Fruit fly (Drosophila melanogaster): ENCODE data around the gene Idh.

Idh gene

dm6 chr3L:8360643-8361110, at the start of gene Idh:
Gene Idh, minus strand, starts transcription at chr3L:8360906.
- no peak for TF ChIP-seq CTCF (optimal IDR thresholded peaks at IDR 0.05)
- TF ChIP-seq CG8478 (optimal IDR thresholded peaks at IDR 0.05), result no peak

dm6 chr3L:8405123-8405522, 44.4 kb upstream of the Idh start, which contains the start of the genes Tpt, mkg-p and CG13667:
Gene Tpt, minus strand, starts transcription at chr3L:8405277.
Gene mkg-p, minus strand, starts transcription at chr3L:8405277.
Gene CG13667, plus strand, starts transcription at chr3L:8405454.
- no peak for TF ChIP-seq CG8478 (optimal IDR thresholded peaks at IDR 0.05)
- TF ChIP-seq CTCF (optimal IDR thresholded peaks at IDR 0.05), result peak in 1 of 2 experiments; percentile 37

- TF ChIP-seq CG8478 (optimal IDR thresholded peaks at IDR 0.05) (no peak), CTCF (optimal IDR thresholded peaks at IDR 0.05) (no peak)
Observed at dm6 chr3L:8398763-8399445, 38.2 kb upstream of the Idh start.

- TF ChIP-seq CTCF (optimal IDR thresholded peaks at IDR 0.05) (no peak), CG8478 (optimal IDR thresholded peaks at IDR 0.05) (no peak)
Observed at dm6 chr3L:8396187-8396586, 35.5 kb upstream of the Idh start.

- TF ChIP-seq CG8478 (optimal IDR thresholded peaks at IDR 0.05) (no peak), CTCF (optimal IDR thresholded peaks at IDR 0.05) (no peak)
Observed at dm6 chr3L:8395630-8396168, 35.0 kb upstream of the Idh start, which contains the start of gene CG7120. Gene CG7120, plus strand, starts transcription at chr3L:8396000.

dm6 chr3L:8394944-8395343, 34.2 kb upstream of the Idh start:
- TF ChIP-seq CTCF (optimal IDR thresholded peaks at IDR 0.05) (peak in 1 of 2 experiments; percentile 64), CG8478 (optimal IDR thresholded peaks at IDR 0.05) (no peak)

- TF ChIP-seq CG8478 (optimal IDR thresholded peaks at IDR 0.05) (no peak), CTCF (optimal IDR thresholded peaks at IDR 0.05) (no peak)
Observed at dm6 chr3L:8394132-8394531, 33.4 kb upstream of the Idh start.

dm6 chr3L:8393549-8393948, 32.8 kb upstream of the Idh start, which contains the start of gene Jon66Cii:
Gene Jon66Cii, minus strand, starts transcription at chr3L:8393649.
- no peak for TF ChIP-seq CTCF (optimal IDR thresholded peaks at IDR 0.05)
- TF ChIP-seq CG8478 (optimal IDR thresholded peaks at IDR 0.05), result no peak

dm6 chr3L:8391240-8391639, 30.5 kb upstream of the Idh start, which contains the start of gene Jon66Ci:
Gene Jon66Ci, plus strand, starts transcription at chr3L:8391540.
- TF ChIP-seq CTCF (optimal IDR thresholded peaks at IDR 0.05) (no peak), CG8478 (optimal IDR thresholded peaks at IDR 0.05) (no peak)

dm6 chr3L:8385055-8385454, 24.3 kb upstream of the Idh start:
- TF ChIP-seq CTCF (optimal IDR thresholded peaks at IDR 0.05) (no peak), CG8478 (optimal IDR thresholded peaks at IDR 0.05) (no peak)

dm6 chr3L:8383968-8384367, 23.3 kb upstream of the Idh start:
- TF ChIP-seq CG8478 (optimal IDR thresholded peaks at IDR 0.05) (no peak), CTCF (optimal IDR thresholded peaks at IDR 0.05) (no peak)

dm6 chr3L:8379161-8379560, 18.5 kb upstream of the Idh start:
- TF ChIP-seq CG8478 (optimal IDR thresholded peaks at IDR 0.05) (no peak), CTCF (optimal IDR thresholded peaks at IDR 0.05) (no peak)

- TF ChIP-seq CG8478 (optimal IDR thresholded peaks at IDR 0.05), result no peak
- no peak for TF ChIP-seq CTCF (optimal IDR thresholded peaks at IDR 0.05)
Observed at dm6 chr3L:8374107-8374506, 13.4 kb upstream of the Idh start.

- TF ChIP-seq CG8478 (optimal IDR thresholded peaks at IDR 0.05) (no peak), CTCF (optimal IDR thresholded peaks at IDR 0.05) (no peak)
Observed at dm6 chr3L:8372035-8372434, 11.3 kb upstream of the Idh start, which contains the start of gene ImpE1. Gene ImpE1, plus strand, starts transcription at chr3L:8372405.

- no peak for TF ChIP-seq CG8478 (optimal IDR thresholded peaks at IDR 0.05)
- TF ChIP-seq CTCF (optimal IDR thresholded peaks at IDR 0.05), result no peak
Observed at dm6 chr3L:8371538-8371937, 10.8 kb upstream of the Idh start.

- TF ChIP-seq CG8478 (optimal IDR thresholded peaks at IDR 0.05), result no peak
- TF ChIP-seq CTCF (optimal IDR thresholded peaks at IDR 0.05), result no peak
Observed at dm6 chr3L:8370922-8371321, 10.2 kb upstream of the Idh start.

All from S2 (cell line).